Fruit fly (Drosophila melanogaster) whole organism, embryonic: Measurements from ENCODE around the gene CG31551.
A peak's percentile ranks its signal among the peaks of the same experiment; 100 is the strongest.

Experiments used
- Antp ChIP-seq: fragments of 200-800 bp; sonication (Bioruptor generic); optimal IDR thresholded peaks from 3 replicates; lab custom pipeline; 2016; ENCODE audit warnings: missing biosample characterization, missing genetic modification characterization
- Atf6 ChIP-seq: fragments of 200-800 bp; sonication (Bioruptor generic); IDR thresholded peaks from 2 replicates; pipeline ENCODE4 v1.3.6; 2022; ENCODE audit warnings: missing biosample characterization, missing genetic modification characterization
- CG10267 ChIP-seq: fragments of 200-800 bp; sonication (Bioruptor generic); optimal IDR thresholded peaks from 2 replicates; lab custom pipeline; 2018; ENCODE audit warnings: missing biosample characterization, mild to moderate bottlenecking, missing genetic modification characterization, moderate library complexity
- CG10274 ChIP-seq: fragments of 200-800 bp; sonication (Bioruptor generic); optimal IDR thresholded peaks from 3 replicates; lab custom pipeline; 2017; ENCODE audit warnings: missing biosample characterization, mild to moderate bottlenecking, missing genetic modification characterization
- CG11093 ChIP-seq: fragments of 200-800 bp; sonication (Bioruptor generic); IDR thresholded peaks from 3 replicates; pipeline ENCODE4 v1.3.6; 2022; ENCODE audit warnings: missing biosample characterization, missing genetic modification characterization
- CG11504 ChIP-seq: fragments of 200-800 bp; sonication (Bioruptor generic); optimal IDR thresholded peaks from 3 replicates; lab custom pipeline; 2019; ENCODE audit warnings: missing biosample characterization, mild to moderate bottlenecking, missing genetic modification characterization, moderate library complexity
- CG13775 ChIP-seq: fragments of 200-800 bp; sonication (Bioruptor generic); optimal IDR thresholded peaks from 3 replicates; lab custom pipeline; 2017; ENCODE audit warnings: missing biosample characterization, mild to moderate bottlenecking, missing genetic modification characterization
- CG15514 ChIP-seq: fragments of 200-800 bp; sonication (Bioruptor generic); optimal IDR thresholded peaks from 3 replicates; lab custom pipeline; 2017; ENCODE audit warnings: missing biosample characterization, missing genetic modification characterization, mild to moderate bottlenecking, moderate library complexity, missing genetic modification reagents
- CG1602 ChIP-seq: fragments of 200-800 bp; sonication (Bioruptor generic); optimal IDR thresholded peaks from 3 replicates; lab custom pipeline; 2016; ENCODE audit warnings: missing biosample characterization, missing genetic modification characterization
- CG30431 ChIP-seq: fragments of 200-800 bp; sonication (Bioruptor generic); optimal IDR thresholded peaks from 2 replicates; lab custom pipeline; 2017; ENCODE audit warnings: missing biosample characterization, missing genetic modification characterization
- CG31388 ChIP-seq: fragments of 200-800 bp; sonication (Bioruptor generic); optimal IDR thresholded peaks from 2 replicates; lab custom pipeline; 2016; ENCODE audit warnings: missing biosample characterization, missing genetic modification characterization
- CG3163 ChIP-seq: fragments of 200-800 bp; sonication (Bioruptor generic); optimal IDR thresholded peaks from 3 replicates; lab custom pipeline; 2016; ENCODE audit warnings: missing biosample characterization, missing genetic modification characterization
- CG3726 ChIP-seq: fragments of 200-800 bp; sonication (Bioruptor generic); IDR thresholded peaks from 3 replicates; pipeline ENCODE4, ENCODE4 v1.3.6; 2022; ENCODE audit warnings: missing biosample characterization, missing genetic modification characterization
- CG4617 ChIP-seq: fragments of 200-800 bp; sonication (Bioruptor generic); optimal IDR thresholded peaks from 3 replicates; lab custom pipeline; 2016; ENCODE audit warnings: missing biosample characterization, missing genetic modification characterization, borderline replicate concordance
- CG6689 ChIP-seq: fragments of 200-800 bp; sonication (Bioruptor generic); IDR thresholded peaks from 2 replicates; pipeline ENCODE4 v1.3.6; 2022; ENCODE audit warnings: missing biosample characterization, missing genetic modification characterization
- CG7357 ChIP-seq: fragments of 200-800 bp; sonication (Bioruptor generic); IDR thresholded peaks from 3 replicates; pipeline ENCODE4 v1.3.6; 2022; ENCODE audit warnings: missing biosample characterization, missing genetic modification characterization
- CG7786 ChIP-seq: fragments of 200-800 bp; sonication (Bioruptor generic); optimal IDR thresholded peaks from 2 replicates; lab custom pipeline; 2016; ENCODE audit warnings: missing biosample characterization, missing genetic modification characterization
- CG9727 ChIP-seq: fragments of 200-800 bp; sonication (Bioruptor generic); optimal IDR thresholded peaks from 3 replicates; lab custom pipeline; 2017; ENCODE audit warnings: missing biosample characterization, mild to moderate bottlenecking, missing genetic modification characterization
- CG9876 ChIP-seq: fragments of 200-800 bp; sonication (Bioruptor generic); optimal IDR thresholded peaks from 2 replicates; lab custom pipeline; 2016; ENCODE audit warnings: missing biosample characterization, missing genetic modification characterization
- CHES-1-like ChIP-seq: fragments of 200-800 bp; sonication (Bioruptor generic); optimal IDR thresholded peaks from 2 replicates; lab custom pipeline; 2016; ENCODE audit warnings: missing biosample characterization, missing genetic modification characterization
- Chrac-16 ChIP-seq: fragments of 200-800 bp; sonication (Bioruptor generic); optimal IDR thresholded peaks from 3 replicates; lab custom pipeline; 2016; ENCODE audit warnings: missing biosample characterization, missing genetic modification characterization
- CrebB ChIP-seq: fragments of 200-800 bp; sonication (Bioruptor generic); optimal IDR thresholded peaks from 3 replicates; lab custom pipeline; 2018; ENCODE audit warnings: missing biosample characterization, mild to moderate bottlenecking, missing genetic modification characterization
- Dad ChIP-seq: fragments of 200-800 bp; sonication (Bioruptor generic); optimal IDR thresholded peaks from 3 replicates; lab custom pipeline; 2016; ENCODE audit warnings: missing biosample characterization, missing genetic modification characterization
- Dek ChIP-seq: fragments of 200-800 bp; sonication (Bioruptor generic); optimal IDR thresholded peaks from 3 replicates; lab custom pipeline; 2019; ENCODE audit warnings: missing biosample characterization, mild to moderate bottlenecking, missing genetic modification characterization, moderate library complexity
- Drgx ChIP-seq: fragments of 200-800 bp; sonication (Bioruptor generic); IDR thresholded peaks from 2 replicates; pipeline ENCODE4 v1.3.6; 2022; ENCODE audit warnings: missing biosample characterization, missing genetic modification characterization
- E2f1 ChIP-seq: fragments of 200-800 bp; sonication (Bioruptor generic); IDR thresholded peaks from 2 replicates; pipeline ENCODE4 v1.3.6; 2022; ENCODE audit warnings: missing biosample characterization, missing genetic modification characterization
- H2.0 ChIP-seq: fragments of 200-800 bp; sonication (Bioruptor generic); IDR thresholded peaks from 2 replicates; pipeline ENCODE4 v1.3.6; 2022; ENCODE audit warnings: missing biosample characterization, missing genetic modification characterization
- HHEX ChIP-seq: fragments of 200-800 bp; sonication (Bioruptor generic); optimal IDR thresholded peaks from 3 replicates; lab custom pipeline; 2017; ENCODE audit warnings: missing biosample characterization, mild to moderate bottlenecking, missing genetic modification characterization, missing genetic modification reagents
- Hand ChIP-seq: fragments of 200-800 bp; sonication (Bioruptor generic); optimal IDR thresholded peaks from 2 replicates; lab custom pipeline; 2017; ENCODE audit warnings: mild to moderate bottlenecking, missing biosample characterization, missing genetic modification reagents, missing genetic modification characterization
- Jarid2 ChIP-seq: fragments of 200-800 bp; sonication (Bioruptor generic); optimal IDR thresholded peaks from 3 replicates; lab custom pipeline; 2017; ENCODE audit warnings: mild to moderate bottlenecking, missing biosample characterization, missing genetic modification reagents, missing genetic modification characterization
- MESR4 ChIP-seq: fragments of 200-800 bp; sonication (Bioruptor generic); optimal IDR thresholded peaks from 2 replicates; lab custom pipeline; 2018; ENCODE audit warnings: missing biosample characterization, mild to moderate bottlenecking, missing genetic modification characterization, moderate library complexity
- Max ChIP-seq: fragments of 200-800 bp; sonication (Bioruptor generic); optimal IDR thresholded peaks from 2 replicates; lab custom pipeline; 2016; ENCODE audit warnings: missing biosample characterization, mild to moderate bottlenecking, missing genetic modification characterization
- NC2β ChIP-seq: fragments of 200-800 bp; sonication (Bioruptor generic); optimal IDR thresholded peaks from 2 replicates; lab custom pipeline; 2016; ENCODE audit warnings: missing biosample characterization, missing genetic modification characterization
- Oli ChIP-seq: fragments of 200-800 bp; sonication (Bioruptor generic); optimal IDR thresholded peaks from 2 replicates; lab custom pipeline; 2018; ENCODE audit warnings: missing biosample characterization, mild to moderate bottlenecking, missing genetic modification characterization, moderate library complexity
- Rfx ChIP-seq: fragments of 200-800 bp; sonication (Bioruptor generic); IDR thresholded peaks from 2 replicates; pipeline ENCODE4 v1.3.6; 2022; ENCODE audit warnings: missing biosample characterization, missing genetic modification characterization
- ap ChIP-seq: fragments of 200-800 bp; sonication (Bioruptor generic); IDR thresholded peaks from 2 replicates; pipeline ENCODE4 v1.3.6; 2022; ENCODE audit warnings: missing biosample characterization, missing genetic modification characterization
- az2 ChIP-seq: fragments of 200-800 bp; sonication (Bioruptor generic); optimal IDR thresholded peaks from 3 replicates; lab custom pipeline; 2016; ENCODE audit warnings: missing biosample characterization, missing genetic modification characterization
- chinmo ChIP-seq: fragments of 200-800 bp; sonication (Bioruptor generic); IDR thresholded peaks from 4 replicates; pipeline ENCODE4 v1.3.6; 2022; ENCODE audit warnings: missing biosample characterization, missing genetic modification characterization; ENCODE audit not compliant: partially characterized antibody
- chm ChIP-seq: fragments of 200-800 bp; sonication (Bioruptor generic); IDR thresholded peaks from 2 replicates; pipeline ENCODE4 v1.3.6; 2022; ENCODE audit warnings: missing biosample characterization, missing genetic modification characterization
- fu2 ChIP-seq: fragments of 200-800 bp; sonication (Bioruptor generic); optimal IDR thresholded peaks from 2 replicates; lab custom pipeline; 2016; ENCODE audit warnings: missing biosample characterization, missing genetic modification characterization
- gfzf ChIP-seq: fragments of 200-800 bp; sonication (Bioruptor generic); optimal IDR thresholded peaks from 2 replicates; lab custom pipeline; 2016; ENCODE audit warnings: missing biosample characterization, mild to moderate bottlenecking, missing genetic modification characterization, moderate library complexity
- grau ChIP-seq: fragments of 200-800 bp; optimal IDR thresholded peaks from 3 replicates; lab custom pipeline; 2019; ENCODE audit warnings: missing biosample characterization, mild to moderate bottlenecking, missing genetic modification characterization, moderate library complexity
- maf-S ChIP-seq: fragments of 200-800 bp; sonication (Bioruptor generic); optimal IDR thresholded peaks from 2 replicates; lab custom pipeline; 2016; ENCODE audit warnings: missing biosample characterization, missing genetic modification characterization
- mirr ChIP-seq: fragments of 200-800 bp; sonication (Bioruptor generic); optimal IDR thresholded peaks from 3 replicates; lab custom pipeline; 2018; ENCODE audit warnings: missing biosample characterization, mild to moderate bottlenecking, missing genetic modification characterization
- otp ChIP-seq: fragments of 200-800 bp; sonication (Bioruptor generic); IDR thresholded peaks from 3 replicates; pipeline ENCODE4, ENCODE4 v1.3.6; 2022; ENCODE audit warnings: missing biosample characterization, missing genetic modification characterization
- ranshi ChIP-seq: fragments of 200-800 bp; sonication (Bioruptor generic); IDR thresholded peaks from 2 replicates; pipeline ENCODE4 v1.3.6; 2022; ENCODE audit warnings: missing biosample characterization, missing genetic modification characterization
- sim ChIP-seq: fragments of 200-800 bp; sonication (Bioruptor generic); IDR thresholded peaks from 2 replicates; pipeline ENCODE4 v1.3.6; 2022; ENCODE audit warnings: missing biosample characterization, missing genetic modification characterization
- ttk ChIP-seq: fragments of 200-800 bp; sonication (Bioruptor generic); IDR thresholded peaks from 2 replicates; pipeline ENCODE4 v2.1.2; 2022; ENCODE audit warnings: missing biosample characterization, missing genetic modification characterization
- vfl ChIP-seq: fragments of 200-800 bp; sonication (Bioruptor generic); optimal IDR thresholded peaks from 2 replicates; lab custom pipeline; 2016; ENCODE audit warnings: missing biosample characterization, missing genetic modification characterization
- zfh1 ChIP-seq: fragments of 200-800 bp; sonication (Bioruptor generic); IDR thresholded peaks from 3 replicates; pipeline ENCODE4 v1.3.6; 2022; ENCODE audit warnings: missing biosample characterization, missing genetic modification characterization

The CG31551 gene

DNA sequence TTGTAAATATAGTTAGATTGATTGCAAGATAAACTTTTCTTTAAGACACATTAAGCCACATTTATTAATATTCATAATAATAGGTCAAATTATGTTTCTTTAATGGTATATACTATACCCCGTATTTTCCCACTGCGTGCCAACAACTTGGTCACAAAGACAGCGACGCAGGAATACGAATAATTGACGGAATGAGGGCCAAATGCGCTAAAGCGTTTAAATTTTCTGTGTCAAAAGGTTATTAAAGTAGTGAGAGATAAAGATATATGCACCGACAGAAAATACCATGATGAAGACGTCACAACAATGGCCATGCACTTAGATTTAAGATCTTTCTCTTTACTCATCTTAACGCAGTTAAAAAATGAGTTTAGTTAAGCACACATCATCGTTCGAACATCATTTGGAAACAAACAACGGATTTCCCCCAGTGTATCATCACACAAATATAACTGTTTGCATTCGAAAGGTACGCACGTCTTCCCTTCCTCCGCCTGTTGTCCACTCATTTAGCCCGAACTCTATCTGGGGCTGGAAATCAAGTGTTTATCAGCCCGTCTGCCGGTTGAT lies 7.2 kb upstream of the CG31551 start (continued):
- TF ChIP-seq CG30431 (GFP tag; lab: Kevin White, UChicago) (peak; percentile 37), E2f1 (GFP tag; lab: Robert Waterston, UW) (peak; percentile 23; the same call in 1 of the 2 replicates), az2 (GFP tag; lab: Kevin White, UChicago) (peak; percentile 52), CG10267 (tag; lab: Kevin White, UChicago) (peak; percentile 47), gfzf (GFP tag; lab: Kevin White, UChicago) (no peak), Max (GFP tag; lab: Kevin White, UChicago) (peak; percentile 46), CG31388 (GFP tag; lab: Kevin White, UChicago) (peak; percentile 0), fu2 (peak; percentile 44), chinmo (GFP tag; lab: Robert Waterston, UW) (no peak), CG3726 (peak; percentile 59; the same call in 1 of the 3 replicates), CG7357 (GFP tag; lab: Robert Waterston, UW) (peak; percentile 61; the same call in 1 of the 3 replicates), CG1602 (GFP tag; lab: Kevin White, UChicago) (peak; percentile 48), Rfx (GFP tag; lab: Robert Waterston, UW) (peak; percentile 46), CHES-1-like (GFP tag; lab: Kevin White, UChicago) (peak; percentile 46), CG7786 (peak; percentile 70), sim (GFP tag; lab: Robert Waterston, UW) (no peak), Dad (GFP tag; lab: Kevin White, UChicago) (peak; percentile 23), CG9876 (GFP tag; lab: Kevin White, UChicago) (peak; percentile 44), Jarid2 (GFP tag; lab: Kevin White, UChicago) (no peak), CG3163 (peak; percentile 52), HHEX (GFP tag; lab: Kevin White, UChicago) (peak; percentile 69), Oli (tag; lab: Kevin White, UChicago) (peak; percentile 82), otp (peak; percentile 79; the same call in 2 of the 3 replicates), ranshi (peak; percentile 65; the same call in 1 of the 2 replicates), ttk (GFP tag; lab: Robert Waterston, UW) (peak; percentile 49; the same call in 1 of the 2 replicates), zfh1 (GFP tag; lab: Robert Waterston, UW) (peak; percentile 74), CrebB (tag; lab: Kevin White, UChicago) (no peak), CG13775 (GFP tag; lab: Kevin White, UChicago) (peak; percentile 68), CG11093 (GFP tag; lab: Robert Waterston, UW) (no peak), Drgx (GFP tag; lab: Robert Waterston, UW) (peak; percentile 49; the same call in 1 of the 2 replicates), ap (peak; percentile 53), vfl (peak; percentile 44), maf-S (peak; percentile 39), mirr (peak; percentile 18), Hand (GFP tag; lab: Kevin White, UChicago) (peak; percentile 44), Chrac-16 (GFP tag; lab: Kevin White, UChicago) (peak; percentile 39), Antp (peak; percentile 73), NC2β (GFP tag; lab: Kevin White, UChicago) (peak; percentile 62), grau (tag; lab: Kevin White, UChicago) (peak; percentile 54), CG6689 (GFP tag; lab: Robert Waterston, UW) (peak; percentile 64), Atf6 (GFP tag; lab: Robert Waterston, UW) (peak; percentile 57; the same call in 1 of the 2 replicates), CG4617 (GFP tag; lab: Kevin White, UChicago) (peak; percentile 23), CG15514 (GFP tag; lab: Kevin White, UChicago) (peak; percentile 37), chm (GFP tag; lab: Robert Waterston, UW) (peak; percentile 62; the same call in 1 of the 2 replicates), CG11504 (tag; lab: Kevin White, UChicago) (peak; percentile 83), CG10274 (GFP tag; lab: Kevin White, UChicago) (peak; percentile 30), MESR4 (GFP tag; lab: Kevin White, UChicago) (no peak), CG9727 (peak; percentile 75), H2.0 (peak; percentile 68), Dek (tag; lab: Kevin White, UChicago) (peak; percentile 40)
